Fruit fly (Drosophila melanogaster) whole organism, embryonic: ENCODE data around the gene Acn.

Experiments used
- Abd-B ChIP-seq: fragments of 200-800 bp; sonication (Bioruptor generic); optimal IDR thresholded peaks from 2 replicates; lab custom pipeline; 2018; ENCODE audit warnings: missing biosample characterization, mild to moderate bottlenecking, missing genetic modification characterization, moderate library complexity
- Antp ChIP-seq: fragments of 200-800 bp; sonication (Bioruptor generic); optimal IDR thresholded peaks from 3 replicates; lab custom pipeline; 2016; ENCODE audit warnings: missing biosample characterization, missing genetic modification characterization
- Bdp1 ChIP-seq: fragments of 200-800 bp; sonication (Bioruptor generic); optimal IDR thresholded peaks from 3 replicates; lab custom pipeline; 2016; ENCODE audit warnings: missing biosample characterization, missing genetic modification characterization
- Bteb2 ChIP-seq: fragments of 200-800 bp; sonication (Bioruptor generic); optimal IDR thresholded peaks from 2 replicates; lab custom pipeline; 2016; ENCODE audit warnings: missing biosample characterization, missing genetic modification characterization
- CG10209 ChIP-seq: fragments of 200-800 bp; sonication (Bioruptor generic); optimal IDR thresholded peaks from 3 replicates; lab custom pipeline; 2017; ENCODE audit warnings: missing biosample characterization, mild to moderate bottlenecking, missing genetic modification characterization, missing genetic modification reagents
- CG1024 ChIP-seq: fragments of 200-800 bp; sonication (Bioruptor generic); IDR thresholded peaks from 2 replicates; pipeline ENCODE4 v1.3.6; 2022; ENCODE audit warnings: missing biosample characterization, missing genetic modification characterization
- CG10543 ChIP-seq: fragments of 200-800 bp; sonication (Bioruptor generic); optimal IDR thresholded peaks from 3 replicates; lab custom pipeline; 2017; ENCODE audit warnings: missing biosample characterization, mild to moderate bottlenecking, missing genetic modification characterization, moderate library complexity
- CG11085 ChIP-seq: fragments of 200-800 bp; sonication (Bioruptor generic); IDR thresholded peaks from 2 replicates; pipeline ENCODE4 v1.3.6; 2022; ENCODE audit warnings: missing biosample characterization, missing genetic modification characterization
- CG12391 ChIP-seq: fragments of 200-800 bp; sonication (Bioruptor generic); optimal IDR thresholded peaks from 3 replicates; lab custom pipeline; 2018; ENCODE audit warnings: missing biosample characterization, mild to moderate bottlenecking, missing genetic modification characterization, moderate library complexity
- CG12659 ChIP-seq: fragments of 200-800 bp; sonication (Bioruptor generic); optimal IDR thresholded peaks from 3 replicates; lab custom pipeline; 2017; ENCODE audit warnings: mild to moderate bottlenecking, missing biosample characterization, missing genetic modification reagents, missing genetic modification characterization
- CG14014 ChIP-seq: fragments of 200-800 bp; sonication (Bioruptor generic); IDR thresholded peaks from 2 replicates; pipeline ENCODE4 v1.3.6; 2022; ENCODE audit warnings: missing biosample characterization, missing genetic modification characterization
- CG2129 ChIP-seq: fragments of 200-800 bp; sonication (Bioruptor generic); IDR thresholded peaks from 2 replicates; pipeline ENCODE4 v1.3.6; 2022; ENCODE audit warnings: missing biosample characterization, missing genetic modification characterization; ENCODE audit not compliant: partially characterized antibody
- CG2199 ChIP-seq: fragments of 200-800 bp; sonication (Bioruptor generic); IDR thresholded peaks from 3 replicates; pipeline ENCODE4 v1.3.6; 2022; ENCODE audit warnings: missing biosample characterization, missing genetic modification characterization
- CG2712 ChIP-seq: fragments of 200-800 bp; optimal IDR thresholded peaks from 3 replicates; lab custom pipeline; 2019; ENCODE audit warnings: missing biosample characterization, mild to moderate bottlenecking, missing genetic modification characterization, moderate library complexity
- CG3995 ChIP-seq: fragments of 200-800 bp; sonication (Bioruptor generic); optimal IDR thresholded peaks from 3 replicates; lab custom pipeline; 2016; ENCODE audit warnings: missing biosample characterization, missing genetic modification characterization
- CG4854 ChIP-seq: fragments of 200-800 bp; sonication (Bioruptor generic); optimal IDR thresholded peaks from 2 replicates; lab custom pipeline; 2016; ENCODE audit warnings: missing biosample characterization, missing genetic modification characterization, inconsistent platforms
- CG6272 ChIP-seq: fragments of 200-800 bp; sonication (Bioruptor generic); IDR thresholded peaks from 2 replicates; pipeline ENCODE4 v1.3.6; 2022; ENCODE audit warnings: missing biosample characterization, missing genetic modification characterization
- CG6813 ChIP-seq: fragments of 200-800 bp; sonication (Bioruptor generic); optimal IDR thresholded peaks from 2 replicates; lab custom pipeline; 2017; ENCODE audit warnings: missing biosample characterization, missing genetic modification characterization, mild to moderate bottlenecking, moderate library complexity, missing genetic modification reagents
- CG7963 ChIP-seq: fragments of 200-800 bp; sonication (Bioruptor generic); IDR thresholded peaks from 3 replicates; pipeline ENCODE4 v1.3.6; 2022; ENCODE audit warnings: missing biosample characterization, missing genetic modification characterization; ENCODE audit not compliant: partially characterized antibody
- CG9437 ChIP-seq: fragments of 200-800 bp; sonication (Bioruptor generic); optimal IDR thresholded peaks from 2 replicates; lab custom pipeline; 2018; ENCODE audit warnings: missing biosample characterization, mild to moderate bottlenecking, missing genetic modification characterization
- D ChIP-seq, 2 experiments: fragments of 200-800 bp in 1 of 2; fragments of >200 bp in 1 of 2; sonication (Bioruptor generic) in 1 of 2; optimal IDR thresholded peaks; 2 replicates in 1 of 2; 3 replicates in 1 of 2; lab custom pipeline; 2017; ENCODE audit warnings: mild to moderate bottlenecking in 1 of 2, missing biosample characterization in 1 of 2, missing genetic modification characterization in 1 of 2, missing genetic modification reagents in 1 of 2
- Dek ChIP-seq: fragments of 200-800 bp; sonication (Bioruptor generic); optimal IDR thresholded peaks from 3 replicates; lab custom pipeline; 2019; ENCODE audit warnings: missing biosample characterization, mild to moderate bottlenecking, missing genetic modification characterization, moderate library complexity
- Dll ChIP-seq: fragments of 200-800 bp; sonication (Bioruptor generic); IDR thresholded peaks from 4 replicates; pipeline ENCODE4 v1.3.6; 2022; ENCODE audit warnings: missing biosample characterization, missing genetic modification characterization; ENCODE audit not compliant: partially characterized antibody
- Doc3 ChIP-seq: fragments of 200-800 bp; sonication (Bioruptor generic); IDR thresholded peaks from 3 replicates; pipeline ENCODE4 v1.3.6; 2022; ENCODE audit warnings: missing biosample characterization, missing genetic modification characterization; ENCODE audit not compliant: partially characterized antibody
- Dref ChIP-seq: fragments of 200-800 bp; sonication (Bioruptor generic); IDR thresholded peaks from 2 replicates; pipeline ENCODE4 v1.3.6; 2022; ENCODE audit warnings: missing biosample characterization, missing genetic modification characterization
- E2f1 ChIP-seq: fragments of 200-800 bp; sonication (Bioruptor generic); IDR thresholded peaks from 2 replicates; pipeline ENCODE4 v1.3.6; 2022; ENCODE audit warnings: missing biosample characterization, missing genetic modification characterization
- HLH4C ChIP-seq: fragments of 200-800 bp; sonication (Bioruptor generic); IDR thresholded peaks from 3 replicates; pipeline ENCODE4 v1.3.6; 2022; ENCODE audit warnings: missing biosample characterization, missing genetic modification characterization; ENCODE audit not compliant: partially characterized antibody
- Hmr ChIP-seq: fragments of 200-800 bp; sonication (Bioruptor generic); optimal IDR thresholded peaks from 3 replicates; lab custom pipeline; 2017; ENCODE audit warnings: mild to moderate bottlenecking, missing biosample characterization, missing genetic modification reagents, missing genetic modification characterization
- Hsf ChIP-seq: fragments of 200-800 bp; sonication (Bioruptor generic); optimal IDR thresholded peaks from 3 replicates; lab custom pipeline; 2016; ENCODE audit warnings: missing biosample characterization, missing genetic modification characterization
- MBD-R2 ChIP-seq: fragments of 200-800 bp; sonication (Bioruptor generic); IDR thresholded peaks from 2 replicates; pipeline ENCODE4 v1.3.6; 2022; ENCODE audit warnings: missing biosample characterization, missing genetic modification characterization
- NC2α ChIP-seq: fragments of 200-800 bp; sonication (Bioruptor generic); optimal IDR thresholded peaks from 2 replicates; lab custom pipeline; 2016; ENCODE audit warnings: missing biosample characterization, missing genetic modification characterization
- NC2β ChIP-seq: fragments of 200-800 bp; sonication (Bioruptor generic); optimal IDR thresholded peaks from 2 replicates; lab custom pipeline; 2016; ENCODE audit warnings: missing biosample characterization, missing genetic modification characterization
- Neu2 ChIP-seq: fragments of 200-800 bp; sonication (Bioruptor generic); optimal IDR thresholded peaks from 3 replicates; lab custom pipeline; 2016; ENCODE audit warnings: missing biosample characterization, missing genetic modification characterization, borderline replicate concordance
- Sin3A ChIP-seq: fragments of >200 bp; optimal IDR thresholded peaks from 2 replicates; lab custom pipeline; 2018
- Xrp1 ChIP-seq: fragments of 200-800 bp; sonication (Bioruptor generic); IDR thresholded peaks from 2 replicates; pipeline ENCODE4 v1.3.6; 2022; ENCODE audit warnings: missing biosample characterization, missing genetic modification characterization
- al ChIP-seq: fragments of 200-800 bp; sonication (Bioruptor generic); IDR thresholded peaks from 2 replicates; pipeline ENCODE4 v1.3.6; 2022; ENCODE audit warnings: missing biosample characterization, missing genetic modification characterization
- bsh ChIP-seq, 2 experiments: fragments of 200-800 bp; sonication (Bioruptor generic); optimal IDR thresholded peaks; 2 replicates each; lab custom pipeline; 2017 to 2018; ENCODE audit warnings: mild to moderate bottlenecking in 2 of 2, missing biosample characterization in 2 of 2, missing genetic modification characterization in 2 of 2, moderate library complexity in 1 of 2
- cg ChIP-seq: fragments of 200-800 bp; sonication (Bioruptor generic); optimal IDR thresholded peaks from 3 replicates; lab custom pipeline; 2019; ENCODE audit warnings: missing biosample characterization, mild to moderate bottlenecking, missing genetic modification characterization, moderate library complexity
- dimm ChIP-seq: fragments of 200-800 bp; sonication (Bioruptor generic); IDR thresholded peaks from 2 replicates; pipeline ENCODE4 v1.3.6; 2022; ENCODE audit warnings: missing biosample characterization, missing genetic modification characterization
- exex ChIP-seq: fragments of 200-800 bp; sonication (Bioruptor generic); optimal IDR thresholded peaks from 4 replicates; lab custom pipeline; 2018; ENCODE audit warnings: missing biosample characterization, mild to moderate bottlenecking, missing genetic modification characterization, moderate library complexity
- jing ChIP-seq: fragments of 200-800 bp; sonication (Bioruptor generic); optimal IDR thresholded peaks from 2 replicates; lab custom pipeline; 2018; ENCODE audit warnings: missing biosample characterization, mild to moderate bottlenecking, missing genetic modification characterization
- mam ChIP-seq: fragments of 200-800 bp; sonication (Bioruptor generic); optimal IDR thresholded peaks from 3 replicates; lab custom pipeline; 2016; ENCODE audit warnings: missing biosample characterization, missing genetic modification characterization
- mirr ChIP-seq: fragments of 200-800 bp; sonication (Bioruptor generic); optimal IDR thresholded peaks from 3 replicates; lab custom pipeline; 2018; ENCODE audit warnings: missing biosample characterization, mild to moderate bottlenecking, missing genetic modification characterization
- nmo ChIP-seq: fragments of 200-800 bp; sonication (Bioruptor generic); optimal IDR thresholded peaks from 2 replicates; lab custom pipeline; 2018; ENCODE audit warnings: missing biosample characterization, mild to moderate bottlenecking, missing genetic modification characterization, moderate library complexity
- nom ChIP-seq: fragments of 200-800 bp; sonication (Bioruptor generic); optimal IDR thresholded peaks from 2 replicates; lab custom pipeline; 2017; ENCODE audit warnings: missing biosample characterization, missing genetic modification characterization, mild to moderate bottlenecking, moderate library complexity, missing genetic modification reagents
- ro ChIP-seq: fragments of 200-800 bp; sonication (Bioruptor generic); IDR thresholded peaks from 2 replicates; pipeline ENCODE4 v1.3.6; 2022; ENCODE audit warnings: missing biosample characterization, missing genetic modification characterization
- stwl ChIP-seq: fragments of 200-800 bp; sonication (Bioruptor generic); optimal IDR thresholded peaks from 3 replicates; lab custom pipeline; 2018; ENCODE audit warnings: missing biosample characterization, mild to moderate bottlenecking, missing genetic modification characterization, moderate library complexity
- tup ChIP-seq: fragments of 200-800 bp; sonication (Bioruptor generic); optimal IDR thresholded peaks from 2 replicates; lab custom pipeline; 2016; ENCODE audit warnings: missing biosample characterization, mild to moderate bottlenecking, missing genetic modification characterization, moderate library complexity
- vfl ChIP-seq: fragments of 200-800 bp; sonication (Bioruptor generic); optimal IDR thresholded peaks from 2 replicates; lab custom pipeline; 2016; ENCODE audit warnings: missing biosample characterization, missing genetic modification characterization
- yki ChIP-seq: fragments of >200 bp; optimal IDR thresholded peaks from 3 replicates; lab custom pipeline; 2018
- zen2 ChIP-seq: fragments of 200-800 bp; sonication (Bioruptor generic); IDR thresholded peaks from 3 replicates; pipeline ENCODE4 v1.3.6; 2022; ENCODE audit warnings: missing biosample characterization, missing genetic modification characterization; ENCODE audit not compliant: partially characterized antibody

Gene Acn

DNA sequence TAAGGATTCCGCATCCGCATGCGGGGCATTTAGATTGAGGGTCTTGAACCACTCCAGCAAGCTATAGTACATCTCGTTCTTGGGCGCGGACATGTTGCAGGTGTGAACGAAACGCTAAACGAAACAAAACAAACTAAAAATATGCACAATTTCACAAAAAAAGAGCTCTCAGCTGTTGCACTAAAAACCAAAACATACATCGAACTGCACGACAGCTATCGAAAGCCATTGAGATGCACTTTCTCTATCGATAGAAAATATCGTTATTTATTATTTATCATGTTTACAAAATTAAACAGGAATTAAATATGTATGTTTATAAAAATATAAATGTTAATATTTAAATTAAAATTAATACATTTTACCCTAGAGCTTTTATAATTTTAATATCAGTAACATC lies 11.9 kb upstream of the Acn start, which contains the start of gene hook (continued):
- TF ChIP-seq cg (GFP tag; lab: Kevin White, UChicago) (no peak), Bdp1 (no peak), D (optimal IDR thresholded peaks at IDR 0.05; lab: Kevin White, UChicago) (no peak), D (GFP tag; optimal IDR thresholded peaks at IDR 0.05; lab: Kevin White, UChicago) (no peak), dimm (GFP tag; lab: Robert Waterston, UW) (no peak), NC2β (GFP tag; lab: Kevin White, UChicago) (no peak), CG9437 (GFP tag; lab: Kevin White, UChicago) (no peak), mirr (GFP tag; lab: Kevin White, UChicago) (no peak), yki (no peak), CG6813 (GFP tag; lab: Kevin White, UChicago) (no peak), Neu2 (GFP tag; lab: Kevin White, UChicago) (no peak), Dll (GFP tag; lab: Robert Waterston, UW) (peak; percentile 85), CG2712 (tag; lab: Kevin White, UChicago) (peak; percentile 24), HLH4C (GFP tag; lab: Robert Waterston, UW) (peak; percentile 71), mam (GFP tag; lab: Kevin White, UChicago) (no peak), jing (GFP tag; lab: Kevin White, UChicago) (no peak), CG3995 (GFP tag; lab: Kevin White, UChicago) (no peak), Xrp1 (GFP tag; lab: Robert Waterston, UW) (no peak), NC2α (GFP tag; lab: Kevin White, UChicago) (no peak), al (GFP tag; lab: Robert Waterston, UW) (no peak), Abd-B (GFP tag; lab: Kevin White, UChicago) (no peak), ro (no peak), CG2129 (peak; percentile 63), nom (no peak), Bteb2 (GFP tag; lab: Kevin White, UChicago) (no peak), vfl (GFP tag; lab: Kevin White, UChicago) (no peak), CG11085 (GFP tag; lab: Robert Waterston, UW) (no peak), CG6272 (GFP tag; lab: Robert Waterston, UW) (no peak), Hmr (no peak), CG7963 (GFP tag; lab: Robert Waterston, UW) (peak; percentile 45; the same call in 1 of the 3 replicates), stwl (tag; lab: Kevin White, UChicago) (peak; percentile 33), CG10543 (GFP tag; lab: Kevin White, UChicago) (no peak), MBD-R2 (GFP tag; lab: Robert Waterston, UW) (peak; percentile 68), CG10209 (no peak), exex (tag; lab: Kevin White, UChicago) (no peak), E2f1 (GFP tag; lab: Robert Waterston, UW) (no peak), Dek (tag; lab: Kevin White, UChicago) (no peak), tup (no peak), Sin3A (lab: Kevin White, UChicago) (no peak), Dref (peak; percentile 69), Doc3 (peak; percentile 84), nmo (GFP tag; lab: Kevin White, UChicago) (peak; percentile 8), Antp (GFP tag; lab: Kevin White, UChicago) (no peak), CG2199 (GFP tag; lab: Robert Waterston, UW) (no peak), CG12659 (GFP tag; lab: Kevin White, UChicago) (peak; percentile 22), CG12391 (tag; lab: Kevin White, UChicago) (peak; percentile 14), CG14014 (GFP tag; lab: Robert Waterston, UW) (no peak), Hsf (GFP tag; lab: Kevin White, UChicago) (no peak), zen2 (GFP tag; lab: Robert Waterston, UW) (peak; percentile 75), bsh (GFP tag; optimal IDR thresholded peaks at IDR 0.05; lab: Kevin White, UChicago) (no peak), CG1024 (GFP tag; lab: Robert Waterston, UW) (no peak), CG4854 (no peak)
